Fruit fly (Drosophila melanogaster): Measurements from ENCODE around the gene CG8925.

Gene CG8925

DNA sequence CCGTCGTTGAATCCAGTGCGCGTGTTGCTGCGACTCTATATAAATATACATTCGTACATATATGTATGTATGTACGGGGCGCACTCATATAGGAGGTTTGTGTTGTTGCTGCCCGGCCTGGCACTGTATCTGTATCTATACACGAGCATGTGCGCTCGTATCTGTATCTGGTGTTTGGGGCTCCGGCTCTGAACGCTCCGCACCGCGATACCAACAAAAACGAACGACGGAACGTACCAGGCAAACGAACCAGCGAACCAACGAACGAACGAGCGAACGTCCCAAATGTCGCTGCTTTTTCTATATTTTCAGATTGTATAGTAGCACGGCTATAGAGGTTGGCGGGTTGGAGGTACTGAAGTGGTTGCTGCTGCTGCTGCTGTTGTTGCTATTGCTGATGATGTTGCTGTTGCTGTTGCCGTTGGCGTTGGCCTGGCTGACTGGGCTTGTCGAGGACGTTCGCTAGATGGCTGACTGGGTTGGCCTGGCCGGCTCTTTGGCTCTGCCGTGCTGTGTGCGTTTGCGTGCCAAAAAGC lies 35.4 kb downstream of the CG8925 start:
- TF ChIP-seq fkh (GFP tag; optimal IDR thresholded peaks at IDR 0.05) (peak; percentile 59), CG9139 (GFP tag; optimal IDR thresholded peaks at IDR 0.05) (peak; percentile 45), eg (GFP tag; IDR thresholded peaks at IDR 0.05) (peak; percentile 63; the same call in 2 of the 3 replicates), dsx (GFP tag; optimal IDR thresholded peaks at IDR 0.05; ENCODE audit: poor library complexity, severe bottlenecking) (peak; percentile 55), svp (GFP tag) (peak; percentile 92), Sox102F (GFP tag; optimal IDR thresholded peaks at IDR 0.05) (no peak), Met (GFP tag; optimal IDR thresholded peaks at IDR 0.05) (peak; percentile 44), CG34406 (GFP tag; optimal IDR thresholded peaks at IDR 0.05) (no peak), Gug (GFP tag; IDR thresholded peaks at IDR 0.05) (peak; percentile 12; the same call in 1 of the 2 replicates), CG1621 (tag; optimal IDR thresholded peaks at IDR 0.05) (peak; percentile 61), OdsH (GFP tag; optimal IDR thresholded peaks at IDR 0.05) (no peak), CG11762 (GFP tag; optimal IDR thresholded peaks at IDR 0.05; ENCODE audit: insufficient read depth) (no peak), Eip75B (GFP tag; optimal IDR thresholded peaks at IDR 0.05) (peak; percentile 8), cyc (GFP tag; optimal IDR thresholded peaks at IDR 0.05) (no peak), topi (GFP tag; optimal IDR thresholded peaks at IDR 0.05) (no peak), pdm3 (GFP tag; optimal IDR thresholded peaks at IDR 0.05) (no peak), vri (GFP tag; optimal IDR thresholded peaks at IDR 0.05) (peak; percentile 59), CG6163 (GFP tag; IDR thresholded peaks at IDR 0.05) (peak; percentile 52; the same call in 2 of the 3 replicates), Blimp-1 (GFP tag; optimal IDR thresholded peaks at IDR 0.05) (no peak), CG6854 (GFP tag; optimal IDR thresholded peaks at IDR 0.05) (peak; percentile 44), fd85E (GFP tag; optimal IDR thresholded peaks at IDR 0.05) (peak; percentile 30), Lpt (GFP tag; optimal IDR thresholded peaks at IDR 0.05) (peak; percentile 84), ss (GFP tag; optimal IDR thresholded peaks at IDR 0.05) (peak in 1 of 2 experiments; percentile 68), CG8632 (GFP tag; optimal IDR thresholded peaks at IDR 0.05) (no peak), CG10669 (GFP tag; optimal IDR thresholded peaks at IDR 0.05) (no peak), CG15336 (GFP tag; IDR thresholded peaks at IDR 0.05) (peak; percentile 39; the same call in 1 of the 2 replicates), Eip93F (GFP tag; optimal IDR thresholded peaks at IDR 0.05) (peak; percentile 88), Sox14 (GFP tag; optimal IDR thresholded peaks at IDR 0.05) (peak; percentile 38), Eip78C (GFP tag) (peak; percentile 18), CG3919 (GFP tag; optimal IDR thresholded peaks at IDR 0.05) (peak; percentile 9), CG7368 (GFP tag; optimal IDR thresholded peaks at IDR 0.05) (no peak)

DNA sequence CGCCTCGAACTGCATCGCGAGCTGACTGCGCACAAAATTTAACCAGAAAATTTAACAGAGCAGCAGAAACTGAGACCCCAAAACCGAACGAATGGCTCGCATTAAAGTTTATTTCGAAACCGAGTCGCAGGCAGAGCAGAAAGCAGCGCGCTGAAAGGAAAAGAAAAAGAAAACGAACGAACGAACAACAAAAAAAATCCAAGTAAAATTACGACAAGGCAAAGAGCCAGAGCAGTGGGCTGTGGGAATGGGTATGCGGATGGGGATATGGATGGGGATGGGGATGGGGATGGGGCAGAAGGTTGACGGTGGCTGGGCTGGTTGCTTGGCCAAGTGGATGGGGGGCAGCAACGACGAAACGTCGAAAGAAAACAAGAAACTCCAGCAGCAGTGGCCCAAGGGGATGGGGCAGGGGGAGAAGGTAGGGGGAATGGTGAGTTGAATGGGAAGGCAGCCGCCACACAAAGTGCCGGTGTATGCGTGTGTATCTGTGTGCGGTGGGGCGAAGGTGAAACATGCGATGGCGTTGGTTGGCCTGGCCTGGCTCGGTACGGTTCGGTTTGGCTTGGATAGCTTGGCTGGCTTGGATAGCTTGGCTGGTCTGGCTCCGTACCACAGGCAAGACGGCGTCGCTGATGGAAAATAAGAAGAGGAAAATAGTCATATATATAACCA lies 36.5 kb downstream of the CG8925 start:
- TF ChIP-seq CG15336 (GFP tag; IDR thresholded peaks at IDR 0.05) (peak; percentile 85), CG6854 (GFP tag; optimal IDR thresholded peaks at IDR 0.05) (peak; percentile 97), CG1621 (tag; optimal IDR thresholded peaks at IDR 0.05) (peak; percentile 90), fkh (GFP tag; optimal IDR thresholded peaks at IDR 0.05) (no peak), fd59A (GFP tag; optimal IDR thresholded peaks at IDR 0.05) (peak; percentile 73), vri (GFP tag; optimal IDR thresholded peaks at IDR 0.05) (peak; percentile 78), CG9139 (GFP tag; optimal IDR thresholded peaks at IDR 0.05) (peak; percentile 97), Eip78C (GFP tag) (peak; percentile 57), CG7368 (GFP tag; optimal IDR thresholded peaks at IDR 0.05) (peak; percentile 85), Eip93F (GFP tag; optimal IDR thresholded peaks at IDR 0.05) (peak; percentile 82), Sox102F (GFP tag; optimal IDR thresholded peaks at IDR 0.05) (peak; percentile 66), CG11762 (GFP tag; optimal IDR thresholded peaks at IDR 0.05; ENCODE audit: insufficient read depth) (peak; percentile 70), CG16779 (tag; optimal IDR thresholded peaks at IDR 0.05) (peak; percentile 94), CG8319 (GFP tag; optimal IDR thresholded peaks at IDR 0.05) (peak; percentile 58), Blimp-1 (GFP tag; optimal IDR thresholded peaks at IDR 0.05) (peak; percentile 75), CG6276 (GFP tag; optimal IDR thresholded peaks at IDR 0.05) (peak; percentile 93), lz (GFP tag; optimal IDR thresholded peaks at IDR 0.05) (peak; percentile 18), eg (GFP tag; IDR thresholded peaks at IDR 0.05) (peak; percentile 93), Eip75B (GFP tag; optimal IDR thresholded peaks at IDR 0.05) (peak; percentile 53), cyc (GFP tag; optimal IDR thresholded peaks at IDR 0.05) (no peak), Sox14 (GFP tag; optimal IDR thresholded peaks at IDR 0.05) (peak; percentile 66), acj6 (GFP tag; optimal IDR thresholded peaks at IDR 0.05) (peak; percentile 43), net (GFP tag; optimal IDR thresholded peaks at IDR 0.05) (peak; percentile 88), CG8632 (GFP tag; optimal IDR thresholded peaks at IDR 0.05) (peak; percentile 75), CG3032 (tag; optimal IDR thresholded peaks at IDR 0.05) (peak; percentile 77), CG10631 (GFP tag; optimal IDR thresholded peaks at IDR 0.05) (peak; percentile 26), CG8119 (GFP tag; IDR thresholded peaks at IDR 0.05) (peak; percentile 88), Ets21C (GFP tag; optimal IDR thresholded peaks at IDR 0.05) (no peak), CG3919 (GFP tag; optimal IDR thresholded peaks at IDR 0.05) (peak; percentile 74), Smox (GFP tag; optimal IDR thresholded peaks at IDR 0.05) (peak; percentile 11), Met (GFP tag; optimal IDR thresholded peaks at IDR 0.05) (peak; percentile 43), spab (GFP tag; optimal IDR thresholded peaks at IDR 0.05) (peak; percentile 89), Ets96B (tag; optimal IDR thresholded peaks at IDR 0.05) (peak; percentile 86)
